Worm (Caenorhabditis elegans): ENCODE results near the gene oac-59.

DNA sequence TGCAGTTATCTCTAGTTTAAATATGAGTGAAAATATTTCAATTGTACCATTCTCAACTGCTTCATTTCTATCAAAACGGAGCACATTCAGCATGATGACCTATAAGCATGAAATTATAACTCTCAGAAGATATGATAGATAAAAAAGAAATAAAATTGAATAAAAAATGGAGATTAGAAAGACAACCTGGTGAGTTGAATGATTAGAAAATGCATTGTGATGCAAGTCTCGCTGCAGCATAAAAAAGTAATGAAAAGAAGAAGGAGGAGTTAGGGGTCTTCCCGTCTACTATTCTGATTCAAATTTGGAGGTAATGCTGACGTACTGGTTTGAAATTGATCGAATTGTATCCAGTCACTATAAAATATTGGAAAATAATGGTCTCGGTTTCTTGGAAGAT is 56.4 kb downstream of the oac-59 start, which contains the start of gene sre-15:
- TF ChIP-seq elt-3 (tag; optimal IDR thresholded peaks at IDR 0.05) (no peak), nhr-77 (tag; optimal IDR thresholded peaks at IDR 0.05) (no peak), zag-1 (tag; optimal IDR thresholded peaks at IDR 0.05) (no peak), nhr-10 (tag; optimal IDR thresholded peaks at IDR 0.05) (no peak), ztf-11 (tag; optimal IDR thresholded peaks at IDR 0.05) (no peak), ceh-82 (tag; optimal IDR thresholded peaks at IDR 0.05) (no peak), unc-39 (tag; optimal IDR thresholded peaks at IDR 0.05) (no peak), ZK546.5 (tag; optimal IDR thresholded peaks at IDR 0.05) (no peak), unc-55 (GFP tag; optimal IDR thresholded peaks at IDR 0.05) (no peak), mdl-1 (tag; optimal IDR thresholded peaks at IDR 0.05) (no peak)

Measured in whole organism, L2 larva.